Fruit fly (Drosophila melanogaster) whole organism, embryonic: Measurements from ENCODE around the gene Dbp21E2.

Source experiments
- Atf3 ChIP-seq: fragments of 200-800 bp; sonication (Bioruptor generic); optimal IDR thresholded peaks from 3 replicates; lab custom pipeline; 2016; ENCODE audit warnings: missing biosample characterization, missing genetic modification characterization
- Atf6 ChIP-seq: fragments of 200-800 bp; sonication (Bioruptor generic); IDR thresholded peaks from 2 replicates; pipeline ENCODE4 v1.3.6; 2022; ENCODE audit warnings: missing biosample characterization, missing genetic modification characterization
- Bteb2 ChIP-seq: fragments of 200-800 bp; sonication (Bioruptor generic); optimal IDR thresholded peaks from 2 replicates; lab custom pipeline; 2016; ENCODE audit warnings: missing biosample characterization, missing genetic modification characterization
- CG1024 ChIP-seq: fragments of 200-800 bp; sonication (Bioruptor generic); IDR thresholded peaks from 2 replicates; pipeline ENCODE4 v1.3.6; 2022; ENCODE audit warnings: missing biosample characterization, missing genetic modification characterization
- CG10366 ChIP-seq: fragments of 200-800 bp; sonication (Bioruptor generic); IDR thresholded peaks from 2 replicates; pipeline ENCODE4 v1.3.6; 2022; ENCODE audit warnings: missing biosample characterization, missing genetic modification characterization
- CG10979 ChIP-seq: fragments of 200-800 bp; sonication (Bioruptor generic); optimal IDR thresholded peaks from 2 replicates; lab custom pipeline; 2018; ENCODE audit warnings: missing biosample characterization, mild to moderate bottlenecking, missing genetic modification characterization, moderate library complexity
- CG13296 ChIP-seq: fragments of 200-800 bp; sonication (Bioruptor generic); optimal IDR thresholded peaks from 3 replicates; lab custom pipeline; 2018; ENCODE audit warnings: missing biosample characterization, mild to moderate bottlenecking, missing genetic modification characterization
- CG13624 ChIP-seq: fragments of 200-800 bp; sonication (Bioruptor generic); optimal IDR thresholded peaks from 2 replicates; lab custom pipeline; 2016; ENCODE audit warnings: missing biosample characterization, missing genetic modification characterization
- CG14014 ChIP-seq: fragments of 200-800 bp; sonication (Bioruptor generic); IDR thresholded peaks from 2 replicates; pipeline ENCODE4 v1.3.6; 2022; ENCODE audit warnings: missing biosample characterization, missing genetic modification characterization
- CG15073 ChIP-seq: fragments of 200-800 bp; sonication (Bioruptor generic); optimal IDR thresholded peaks from 2 replicates; lab custom pipeline; 2016; ENCODE audit warnings: missing biosample characterization, missing genetic modification characterization
- CG2202 ChIP-seq: fragments of 200-800 bp; sonication (Bioruptor generic); optimal IDR thresholded peaks from 2 replicates; lab custom pipeline; 2018; ENCODE audit warnings: missing biosample characterization, mild to moderate bottlenecking, missing genetic modification characterization
- CG2678 ChIP-seq: fragments of 200-800 bp; sonication (Bioruptor generic); optimal IDR thresholded peaks from 3 replicates; lab custom pipeline; 2019; ENCODE audit warnings: missing biosample characterization, mild to moderate bottlenecking, missing genetic modification characterization, moderate library complexity
- CG2889 ChIP-seq: fragments of 200-800 bp; sonication (Bioruptor generic); IDR thresholded peaks from 3 replicates; pipeline ENCODE4 v1.3.6; 2022; ENCODE audit warnings: missing biosample characterization, missing genetic modification characterization
- CG32772 ChIP-seq: fragments of 200-800 bp; sonication (Bioruptor generic); IDR thresholded peaks from 2 replicates; pipeline ENCODE4 v1.3.6; 2022; ENCODE audit warnings: missing biosample characterization, missing genetic modification characterization
- CG3407 ChIP-seq: fragments of 200-800 bp; sonication (Bioruptor generic); optimal IDR thresholded peaks from 2 replicates; lab custom pipeline; 2018; ENCODE audit warnings: missing biosample characterization, mild to moderate bottlenecking, missing genetic modification characterization
- CG4707 ChIP-seq: fragments of 200-800 bp; sonication (Bioruptor generic); optimal IDR thresholded peaks from 2 replicates; lab custom pipeline; 2018; ENCODE audit warnings: missing biosample characterization, mild to moderate bottlenecking, missing genetic modification characterization, moderate library complexity
- CG4730 ChIP-seq: fragments of 200-800 bp; sonication (Bioruptor generic); IDR thresholded peaks from 2 replicates; pipeline ENCODE4 v1.3.6; 2022; ENCODE audit warnings: missing biosample characterization, missing genetic modification characterization
- CG6272 ChIP-seq: fragments of 200-800 bp; sonication (Bioruptor generic); IDR thresholded peaks from 2 replicates; pipeline ENCODE4 v1.3.6; 2022; ENCODE audit warnings: missing biosample characterization, missing genetic modification characterization
- CG7786 ChIP-seq: fragments of 200-800 bp; sonication (Bioruptor generic); optimal IDR thresholded peaks from 2 replicates; lab custom pipeline; 2016; ENCODE audit warnings: missing biosample characterization, missing genetic modification characterization
- CG7839 ChIP-seq: fragments of 200-800 bp; sonication (Bioruptor generic); optimal IDR thresholded peaks from 3 replicates; lab custom pipeline; 2018; ENCODE audit warnings: missing biosample characterization, mild to moderate bottlenecking, missing genetic modification characterization, moderate library complexity
- CG9215 ChIP-seq: fragments of 200-800 bp; sonication (Bioruptor generic); IDR thresholded peaks from 2 replicates; pipeline ENCODE4 v1.3.6; 2022; ENCODE audit warnings: missing biosample characterization, missing genetic modification characterization
- CG9817 ChIP-seq: fragments of 200-800 bp; sonication (Bioruptor generic); optimal IDR thresholded peaks from 2 replicates; lab custom pipeline; 2018; ENCODE audit warnings: missing biosample characterization, mild to moderate bottlenecking, missing genetic modification characterization, moderate library complexity
- CG9876 ChIP-seq: fragments of 200-800 bp; sonication (Bioruptor generic); optimal IDR thresholded peaks from 2 replicates; lab custom pipeline; 2016; ENCODE audit warnings: missing biosample characterization, missing genetic modification characterization
- CHES-1-like ChIP-seq: fragments of 200-800 bp; sonication (Bioruptor generic); optimal IDR thresholded peaks from 2 replicates; lab custom pipeline; 2016; ENCODE audit warnings: missing biosample characterization, missing genetic modification characterization
- D19B ChIP-seq: fragments of 200-800 bp; sonication (Bioruptor generic); optimal IDR thresholded peaks from 2 replicates; lab custom pipeline; 2017; ENCODE audit warnings: missing biosample characterization, mild to moderate bottlenecking, missing genetic modification characterization
- E2f2 ChIP-seq: fragments of 200-800 bp; sonication (Bioruptor generic); IDR thresholded peaks from 2 replicates; pipeline ENCODE4 v1.3.6; 2022; ENCODE audit warnings: missing biosample characterization, missing genetic modification characterization
- HLH3B ChIP-seq: fragments of 200-800 bp; sonication (Bioruptor generic); IDR thresholded peaks from 2 replicates; pipeline ENCODE4 v1.3.6; 2022; ENCODE audit warnings: missing biosample characterization, missing genetic modification characterization
- Hey ChIP-seq: fragments of 200-800 bp; sonication (Bioruptor generic); optimal IDR thresholded peaks from 3 replicates; lab custom pipeline; 2018; ENCODE audit warnings: missing biosample characterization, mild to moderate bottlenecking, missing genetic modification characterization
- Hmx ChIP-seq: fragments of 200-800 bp; sonication (Bioruptor generic); optimal IDR thresholded peaks from 2 replicates; lab custom pipeline; 2016; ENCODE audit warnings: missing biosample characterization, missing genetic modification characterization
- Mes4 ChIP-seq: fragments of 200-800 bp; sonication (Bioruptor generic); optimal IDR thresholded peaks from 2 replicates; lab custom pipeline; 2016; ENCODE audit warnings: missing biosample characterization, missing genetic modification characterization
- NC2β ChIP-seq: fragments of 200-800 bp; sonication (Bioruptor generic); optimal IDR thresholded peaks from 2 replicates; lab custom pipeline; 2016; ENCODE audit warnings: missing biosample characterization, missing genetic modification characterization
- Optix ChIP-seq: fragments of 200-800 bp; sonication (Bioruptor generic); IDR thresholded peaks from 3 replicates; pipeline ENCODE4 v1.3.6; 2022; ENCODE audit warnings: missing biosample characterization, missing genetic modification characterization
- PHDP ChIP-seq: fragments of 200-800 bp; sonication (Bioruptor generic); optimal IDR thresholded peaks from 3 replicates; lab custom pipeline; 2018; ENCODE audit warnings: missing biosample characterization, mild to moderate bottlenecking, missing genetic modification characterization, moderate library complexity
- Ssrp ChIP-seq: fragments of 200-800 bp; sonication (Bioruptor generic); optimal IDR thresholded peaks from 2 replicates; lab custom pipeline; 2018; ENCODE audit warnings: missing biosample characterization, mild to moderate bottlenecking, missing genetic modification characterization, moderate library complexity
- Xbp1 ChIP-seq: fragments of 200-800 bp; sonication (Bioruptor generic); optimal IDR thresholded peaks from 3 replicates; lab custom pipeline; 2016; ENCODE audit warnings: missing biosample characterization, mild to moderate bottlenecking, missing genetic modification characterization
- al ChIP-seq: fragments of 200-800 bp; sonication (Bioruptor generic); IDR thresholded peaks from 2 replicates; pipeline ENCODE4 v1.3.6; 2022; ENCODE audit warnings: missing biosample characterization, missing genetic modification characterization
- ara ChIP-seq: fragments of 200-800 bp; sonication (Bioruptor generic); IDR thresholded peaks from 2 replicates; pipeline ENCODE4 v1.3.6; 2022; ENCODE audit warnings: missing biosample characterization, missing genetic modification characterization
- cad ChIP-seq: fragments of >200 bp; optimal IDR thresholded peaks from 2 replicates; lab custom pipeline; 2017; ENCODE audit warnings: missing biosample characterization, missing genetic modification characterization
- cg ChIP-seq: fragments of 200-800 bp; sonication (Bioruptor generic); optimal IDR thresholded peaks from 3 replicates; lab custom pipeline; 2019; ENCODE audit warnings: missing biosample characterization, mild to moderate bottlenecking, missing genetic modification characterization, moderate library complexity
- chn ChIP-seq: fragments of 200-800 bp; sonication (Bioruptor generic); optimal IDR thresholded peaks from 2 replicates; lab custom pipeline; 2016; ENCODE audit warnings: missing biosample characterization, missing genetic modification characterization
- crol ChIP-seq: fragments of 200-800 bp; sonication (Bioruptor generic); IDR thresholded peaks from 2 replicates; pipeline ENCODE4 v1.3.6; 2022; ENCODE audit warnings: missing biosample characterization, missing genetic modification characterization
- danr ChIP-seq: fragments of 200-800 bp; sonication (Bioruptor generic); IDR thresholded peaks from 2 replicates; pipeline ENCODE4 v1.3.6; 2022; ENCODE audit warnings: missing biosample characterization, missing genetic modification characterization
- dmrt11E ChIP-seq: fragments of 200-800 bp; sonication (Bioruptor generic); optimal IDR thresholded peaks from 3 replicates; lab custom pipeline; 2018; ENCODE audit warnings: missing biosample characterization, mild to moderate bottlenecking, missing genetic modification characterization, moderate library complexity
- fd102C ChIP-seq: fragments of 200-800 bp; sonication (Bioruptor generic); optimal IDR thresholded peaks from 2 replicates; lab custom pipeline; 2018; ENCODE audit warnings: missing biosample characterization, mild to moderate bottlenecking, missing genetic modification characterization, moderate library complexity
- h ChIP-seq: fragments of >200 bp; optimal IDR thresholded peaks from 2 replicates; lab custom pipeline; 2017
- ham ChIP-seq: fragments of 200-800 bp; sonication (Bioruptor generic); IDR thresholded peaks from 2 replicates; pipeline ENCODE4 v1.3.6; 2022; ENCODE audit warnings: missing biosample characterization, missing genetic modification characterization
- hth ChIP-seq: fragments of >200 bp; optimal IDR thresholded peaks from 2 replicates; lab custom pipeline; 2017; ENCODE audit warnings: inconsistent platforms
- pnt ChIP-seq: fragments of 200-800 bp; sonication (Bioruptor generic); optimal IDR thresholded peaks from 3 replicates; lab custom pipeline; 2016; ENCODE audit warnings: missing biosample characterization, missing genetic modification characterization
- ranshi ChIP-seq: fragments of 200-800 bp; sonication (Bioruptor generic); IDR thresholded peaks from 2 replicates; pipeline ENCODE4 v1.3.6; 2022; ENCODE audit warnings: missing biosample characterization, missing genetic modification characterization
- row ChIP-seq: fragments of 200-800 bp; sonication (Bioruptor generic); IDR thresholded peaks from 3 replicates; pipeline ENCODE4 v1.3.6; 2022; ENCODE audit warnings: missing biosample characterization, missing genetic modification characterization
- tio ChIP-seq: fragments of 200-800 bp; sonication (Bioruptor generic); optimal IDR thresholded peaks from 2 replicates; lab custom pipeline; 2017; ENCODE audit warnings: missing biosample characterization, missing genetic modification characterization, inconsistent platforms
- unc-4 ChIP-seq: fragments of 200-800 bp; sonication (Bioruptor generic); IDR thresholded peaks from 2 replicates; pipeline ENCODE4 v1.3.6; 2022; ENCODE audit warnings: missing biosample characterization, missing genetic modification characterization; ENCODE audit not compliant: partially characterized antibody
- usp ChIP-seq: fragments of >200 bp; optimal IDR thresholded peaks from 2 replicates; lab custom pipeline; 2017; ENCODE audit warnings: missing biosample characterization, missing genetic modification characterization

Gene Dbp21E2

dm6 chr2L:837989-838388 is 26.6 kb downstream of the Dbp21E2 start (continued):
- TF ChIP-seq danr (GFP tag; lab: Robert Waterston, UW) = no peak
- peak; percentile 40; the same call in 1 of the 2 replicates for TF ChIP-seq ranshi (GFP tag; lab: Robert Waterston, UW)
- no peak for TF ChIP-seq ara
- peak; percentile 41 for TF ChIP-seq D19B (GFP tag; lab: Kevin White, UChicago)
- no peak for TF ChIP-seq fd102C (GFP tag; lab: Kevin White, UChicago)
- peak; percentile 3 for TF ChIP-seq CHES-1-like (GFP tag; lab: Kevin White, UChicago)
- no peak for TF ChIP-seq CG4707 (GFP tag; lab: Kevin White, UChicago)
- TF ChIP-seq CG13624 (GFP tag; lab: Kevin White, UChicago) = no peak
- TF ChIP-seq CG2889 (GFP tag; lab: Robert Waterston, UW) = 0 out of 3 replicates have a peak, but pooled peaks have one; percentile 34
- TF ChIP-seq row (GFP tag; lab: Robert Waterston, UW) = peak; percentile 79
- TF ChIP-seq CG10979 (tag; lab: Kevin White, UChicago) = peak; percentile 44
- no peak for TF ChIP-seq CG13296 (GFP tag; lab: Kevin White, UChicago)
- peak; percentile 53 for TF ChIP-seq PHDP
- peak; percentile 30; the same call in 1 of the 2 replicates for TF ChIP-seq CG14014 (GFP tag; lab: Robert Waterston, UW)
- TF ChIP-seq al (GFP tag; lab: Robert Waterston, UW) = no peak
- TF ChIP-seq NC2β = peak; percentile 47
- TF ChIP-seq CG9817 (tag; lab: Kevin White, UChicago) = peak; percentile 40
- peak; percentile 4 for TF ChIP-seq pnt (GFP tag; lab: Kevin White, UChicago)
- TF ChIP-seq CG1024 (GFP tag; lab: Robert Waterston, UW) = peak; percentile 67
- 0 out of 2 replicates have a peak, but pooled peaks have one; percentile 9 for TF ChIP-seq CG32772
- TF ChIP-seq Hmx (GFP tag; lab: Kevin White, UChicago) = no peak
- TF ChIP-seq tio = peak; percentile 29
- no peak for TF ChIP-seq crol (GFP tag; lab: Robert Waterston, UW)
- TF ChIP-seq Optix = peak; percentile 56; the same call in 1 of the 3 replicates
- peak; percentile 39; the same call in 1 of the 2 replicates for TF ChIP-seq E2f2
- no peak for TF ChIP-seq usp (GFP tag; lab: Kevin White, UChicago)
- TF ChIP-seq CG7786 (GFP tag; lab: Kevin White, UChicago) = peak; percentile 46
- TF ChIP-seq CG15073 (GFP tag; lab: Kevin White, UChicago) = no peak
- peak; percentile 14 for TF ChIP-seq CG3407 (GFP tag; lab: Kevin White, UChicago)
- TF ChIP-seq CG2202 (tag; lab: Kevin White, UChicago) = peak; percentile 18
- peak; percentile 29; the same call in 1 of the 2 replicates for TF ChIP-seq HLH3B (GFP tag; lab: Robert Waterston, UW)
- TF ChIP-seq CG7839 (tag; lab: Kevin White, UChicago) = peak; percentile 45
- TF ChIP-seq CG9215 = no peak
- peak; percentile 19 for TF ChIP-seq Atf3 (GFP tag; lab: Kevin White, UChicago)
- TF ChIP-seq hth = no peak
- peak; percentile 8 for TF ChIP-seq dmrt11E (tag; lab: Kevin White, UChicago)
- TF ChIP-seq cad (GFP tag; lab: Kevin White, UChicago) = no peak
- TF ChIP-seq unc-4 (GFP tag; lab: Robert Waterston, UW) = no peak
- no peak for TF ChIP-seq CG4730 (GFP tag; lab: Robert Waterston, UW)
- TF ChIP-seq h (lab: Kevin White, UChicago) = no peak
- TF ChIP-seq Hey (tag; lab: Kevin White, UChicago) = no peak
- TF ChIP-seq Xbp1 (GFP tag; lab: Kevin White, UChicago) = peak; percentile 73
- TF ChIP-seq CG6272 (GFP tag; lab: Robert Waterston, UW) = no peak
- TF ChIP-seq Mes4 (GFP tag; lab: Kevin White, UChicago) = peak; percentile 33
- TF ChIP-seq cg = no peak
- TF ChIP-seq CG9876 = peak; percentile 54
- TF ChIP-seq CG2678 = no peak
- no peak for TF ChIP-seq Bteb2 (GFP tag; lab: Kevin White, UChicago)
- peak; percentile 64 for TF ChIP-seq chn (GFP tag; lab: Kevin White, UChicago)
- no peak for TF ChIP-seq ham (GFP tag; lab: Robert Waterston, UW)
- TF ChIP-seq Atf6 (GFP tag; lab: Robert Waterston, UW) = peak; percentile 27; the same call in 1 of the 2 replicates
- no peak for TF ChIP-seq Ssrp (tag; lab: Kevin White, UChicago)
- TF ChIP-seq CG10366 = 0 out of 2 replicates have a peak, but pooled peaks have one; percentile 14
